Fruit fly (Drosophila melanogaster): ENCODE results near the gene CG9917.

CG9917 gene

DNA sequence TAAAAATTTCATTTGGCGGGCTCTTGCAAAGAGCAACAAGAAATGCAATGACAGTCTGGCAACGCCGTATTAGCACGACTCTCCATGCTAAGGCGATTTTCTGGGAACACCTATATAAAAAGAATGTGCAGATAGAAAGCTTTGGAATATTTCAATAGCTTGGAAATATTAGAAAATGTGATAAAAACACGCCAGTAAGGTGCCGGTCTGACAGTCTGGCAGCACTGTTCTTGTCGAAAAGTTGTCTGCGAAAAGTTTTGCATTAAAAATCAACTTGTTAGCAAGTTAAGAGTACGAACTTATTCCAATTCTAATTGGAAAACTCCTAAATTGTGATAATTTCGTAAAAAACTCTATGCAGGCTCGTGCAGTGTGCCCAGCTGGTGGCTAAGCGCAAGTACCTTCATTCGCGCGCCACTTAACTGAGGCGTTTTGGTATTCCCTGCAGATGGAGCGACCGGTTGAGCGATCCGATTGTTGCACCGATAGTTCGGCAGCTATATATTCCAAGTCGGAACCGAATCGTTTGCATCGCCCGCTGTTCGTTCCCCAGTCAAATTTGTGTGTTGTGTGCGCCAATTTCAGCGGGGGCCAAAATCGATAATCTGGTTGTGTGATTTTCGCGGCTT lies 45.0 kb downstream of the CG9917 start, which contains the start of gene eas (continued):
- TF ChIP-seq CG8290 (GFP tag; optimal IDR thresholded peaks at IDR 0.05) (peak; percentile 63), CG8290 (tag; optimal IDR thresholded peaks at IDR 0.05) (peak; percentile 44 to 74), mam (GFP tag; optimal IDR thresholded peaks at IDR 0.05) (peak; percentile 15), Dip3 (GFP tag; optimal IDR thresholded peaks at IDR 0.05) (peak; percentile 11), CG15269 (tag; optimal IDR thresholded peaks at IDR 0.05) (no peak), stwl (tag; optimal IDR thresholded peaks at IDR 0.05) (peak; percentile 60), stc (GFP tag; IDR thresholded peaks at IDR 0.05) (no peak), CG14441 (GFP tag; IDR thresholded peaks at IDR 0.05) (no peak), psq (GFP tag; optimal IDR thresholded peaks at IDR 0.05) (no peak), CG4360 (GFP tag; IDR thresholded peaks at IDR 0.05) (no peak), zen (tag; optimal IDR thresholded peaks at IDR 0.05) (no peak), CG34376 (GFP tag; optimal IDR thresholded peaks at IDR 0.05) (no peak), bbx (GFP tag; IDR thresholded peaks at IDR 0.05; ENCODE audit: partially characterized antibody) (peak; percentile 70), eyg (GFP tag; optimal IDR thresholded peaks at IDR 0.05) (no peak), HmgZ (tag; optimal IDR thresholded peaks at IDR 0.05) (no peak), CoRest (tag; optimal IDR thresholded peaks at IDR 0.05) (peak; percentile 7), CG12744 (GFP tag; optimal IDR thresholded peaks at IDR 0.05) (no peak), CG10565 (GFP tag; optimal IDR thresholded peaks at IDR 0.05) (no peak), dati (GFP tag; IDR thresholded peaks at IDR 0.05) (no peak), CG11247 (GFP tag; IDR thresholded peaks at IDR 0.05) (no peak), CG30431 (GFP tag; optimal IDR thresholded peaks at IDR 0.05) (no peak), Hr51 (GFP tag; optimal IDR thresholded peaks at IDR 0.05) (peak in 1 of 2 experiments; percentile 5), gfzf (GFP tag; optimal IDR thresholded peaks at IDR 0.05) (peak; percentile 96), CG15514 (GFP tag; optimal IDR thresholded peaks at IDR 0.05) (peak; percentile 97), CG6254 (GFP tag; optimal IDR thresholded peaks at IDR 0.05) (no peak), vnd (GFP tag; IDR thresholded peaks at IDR 0.05; ENCODE audit: partially characterized antibody) (peak; percentile 62; the same call in 2 of the 3 replicates), CG7786 (GFP tag; optimal IDR thresholded peaks at IDR 0.05) (peak; percentile 1), CG10274 (GFP tag; optimal IDR thresholded peaks at IDR 0.05) (no peak), CG11695 (GFP tag; IDR thresholded peaks at IDR 0.05) (no peak), Usf (GFP tag; optimal IDR thresholded peaks at IDR 0.05) (no peak), CG12659 (GFP tag; optimal IDR thresholded peaks at IDR 0.05) (peak; percentile 47), grau (tag; optimal IDR thresholded peaks at IDR 0.05) (no peak), CG1233 (GFP tag; optimal IDR thresholded peaks at IDR 0.05) (no peak), CG16813 (GFP tag; IDR thresholded peaks at IDR 0.05; ENCODE audit: partially characterized antibody) (peak; percentile 80), sens (GFP tag) (peak; percentile 88), CG2202 (tag; optimal IDR thresholded peaks at IDR 0.05) (no peak), CG1024 (GFP tag; IDR thresholded peaks at IDR 0.05) (no peak), wor (GFP tag; IDR thresholded peaks at IDR 0.05) (no peak), nmo (GFP tag; optimal IDR thresholded peaks at IDR 0.05) (peak; percentile 58), Dref (GFP tag; IDR thresholded peaks at IDR 0.05) (peak; percentile 59), wek (GFP tag; optimal IDR thresholded peaks at IDR 0.05) (no peak), slp2 (GFP tag; optimal IDR thresholded peaks at IDR 0.05) (no peak), sd (tag; optimal IDR thresholded peaks at IDR 0.05) (peak; percentile 10), CG12155 (GFP tag; optimal IDR thresholded peaks at IDR 0.05) (no peak), Dll (GFP tag; IDR thresholded peaks at IDR 0.05; ENCODE audit: partially characterized antibody) (peak; percentile 64), CG2199 (GFP tag; IDR thresholded peaks at IDR 0.05) (no peak), Spps (tag; optimal IDR thresholded peaks at IDR 0.05) (no peak), cad (GFP tag; optimal IDR thresholded peaks at IDR 0.05) (no peak), Hr39 (optimal IDR thresholded peaks at IDR 0.05) (no peak), esg (GFP tag; conservative IDR thresholded peaks at IDR 0.05) (no peak), sob (GFP tag; IDR thresholded peaks at IDR 0.05) (no peak)
